Fruit fly (Drosophila melanogaster) whole organism, wandering third instar larva: ENCODE results near the gene CG8292.

Experiments
- br ChIP-seq: fragments of 200-800 bp; sonication (Bioruptor generic); optimal IDR thresholded peaks from 2 replicates; lab custom pipeline; 2016; ENCODE audit warnings: missing biosample characterization, missing genetic modification characterization
- dl ChIP-seq, 2 experiments: fragments of 175-275, 200-275 bp in 1 of 2; fragments of 200-275 bp in 1 of 2; sonication (Bioruptor generic); optimal IDR thresholded peaks; lab custom pipeline; 2018; ENCODE audit warnings: mild to moderate bottlenecking in 2 of 2, missing biosample characterization in 2 of 2, missing genetic modification characterization in 2 of 2, moderate library complexity in 2 of 2; ENCODE audit not compliant: partially characterized antibody in 2 of 2, insufficient read depth in 1 of 2
- dmrt93B ChIP-seq: fragments of 200-800 bp; sonication (Bioruptor generic); optimal IDR thresholded peaks from 2 replicates; lab custom pipeline; 2018; ENCODE audit warnings: missing biosample characterization, mild to moderate bottlenecking, missing genetic modification characterization
- h ChIP-seq: fragments of 200-800 bp; sonication (Bioruptor generic); optimal IDR thresholded peaks from 3 replicates; lab custom pipeline; 2016; ENCODE audit warnings: missing biosample characterization, mild to moderate bottlenecking, missing genetic modification characterization
- pan ChIP-seq: fragments of >200 bp; optimal IDR thresholded peaks from 2 replicates; lab custom pipeline; 2017

DNA sequence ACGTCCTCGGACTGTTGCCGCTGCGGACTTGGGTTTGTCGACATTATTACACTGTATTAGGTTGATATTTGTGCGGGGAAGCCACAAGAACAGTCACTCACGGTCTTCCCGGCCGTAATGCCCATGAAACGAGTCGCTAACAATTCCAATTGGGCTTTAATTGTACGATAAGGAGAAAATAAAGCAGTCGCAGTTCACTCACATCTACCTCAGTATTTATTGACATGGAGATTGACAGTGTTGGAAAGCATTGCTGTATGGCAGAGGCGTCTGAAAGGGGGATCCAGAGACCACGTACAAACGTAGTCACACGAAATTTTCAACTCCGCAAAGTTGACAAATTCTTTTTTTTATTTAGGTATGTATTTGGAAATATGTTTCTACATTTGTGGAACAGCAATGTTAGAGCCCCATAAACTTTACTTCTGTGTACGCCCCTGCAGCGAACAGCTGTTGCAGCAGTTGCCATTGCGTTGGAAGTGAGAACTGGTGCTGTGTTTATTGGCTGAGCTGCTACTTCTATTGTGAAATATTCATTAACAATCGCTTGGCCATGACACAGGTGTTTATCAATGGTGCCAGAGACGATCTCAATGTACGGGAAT lies 5.0 kb downstream of the CG8292 start, which contains the start of the genes CG8372 and CG8360:
- TF ChIP-seq h (GFP tag; lab: Kevin White, UChicago): peak; percentile 100
- TF ChIP-seq br (GFP tag; lab: Kevin White, UChicago): peak; percentile 100
- TF ChIP-seq dl (GFP tag; optimal IDR thresholded peaks at IDR 0.05; lab: Kevin White, UChicago; ENCODE audit: insufficient read depth in 1 of 2, partially characterized antibody in 2 of 2): no peak
- TF ChIP-seq dmrt93B (GFP tag; lab: Kevin White, UChicago): peak; percentile 98
- no peak for TF ChIP-seq pan
